Fruit fly (Drosophila melanogaster) whole organism, embryonic: ENCODE results near the gene CG1354.

Experiments used
- CG11504 ChIP-seq: fragments of 200-800 bp; sonication (Bioruptor generic); optimal IDR thresholded peaks from 3 replicates; lab custom pipeline; 2019; ENCODE audit warnings: missing biosample characterization, mild to moderate bottlenecking, missing genetic modification characterization, moderate library complexity
- CG12104 ChIP-seq: fragments of 200-800 bp; sonication (Bioruptor generic); optimal IDR thresholded peaks from 3 replicates; lab custom pipeline; 2016; ENCODE audit warnings: missing biosample characterization, missing genetic modification characterization
- CG12942 ChIP-seq: fragments of 200-800 bp; sonication (Bioruptor generic); optimal IDR thresholded peaks from 3 replicates; lab custom pipeline; 2016; ENCODE audit warnings: missing biosample characterization, missing genetic modification characterization
- CG13624 ChIP-seq: fragments of 200-800 bp; sonication (Bioruptor generic); optimal IDR thresholded peaks from 2 replicates; lab custom pipeline; 2016; ENCODE audit warnings: missing biosample characterization, missing genetic modification characterization
- CG14710 ChIP-seq: fragments of 200-800 bp; sonication (Bioruptor generic); optimal IDR thresholded peaks from 3 replicates; lab custom pipeline; 2019; ENCODE audit warnings: missing biosample characterization, mild to moderate bottlenecking, missing genetic modification characterization, moderate library complexity
- CG14965 ChIP-seq: fragments of 200-800 bp; sonication (Bioruptor generic); optimal IDR thresholded peaks from 2 replicates; lab custom pipeline; 2016; ENCODE audit warnings: missing biosample characterization, missing genetic modification characterization, borderline replicate concordance
- CG1529 ChIP-seq: fragments of 200-800 bp; sonication (Bioruptor generic); optimal IDR thresholded peaks from 3 replicates; lab custom pipeline; 2018; ENCODE audit warnings: missing biosample characterization, missing genetic modification characterization
- CG6175 ChIP-seq: fragments of 200-800 bp; sonication (Bioruptor generic); IDR thresholded peaks from 3 replicates; pipeline ENCODE4 v1.3.6; 2022; ENCODE audit warnings: missing biosample characterization, missing genetic modification characterization
- CG7786 ChIP-seq: fragments of 200-800 bp; sonication (Bioruptor generic); optimal IDR thresholded peaks from 2 replicates; lab custom pipeline; 2016; ENCODE audit warnings: missing biosample characterization, missing genetic modification characterization
- CG7928 ChIP-seq: fragments of 200-800 bp; sonication (Bioruptor generic); optimal IDR thresholded peaks from 2 replicates; lab custom pipeline; 2017; ENCODE audit warnings: missing biosample characterization, mild to moderate bottlenecking, missing genetic modification characterization
- D ChIP-seq, 2 experiments: fragments of 200-800 bp in 1 of 2; fragments of >200 bp in 1 of 2; sonication (Bioruptor generic) in 1 of 2; optimal IDR thresholded peaks; 2 replicates in 1 of 2; 3 replicates in 1 of 2; lab custom pipeline; 2017; ENCODE audit warnings: mild to moderate bottlenecking in 1 of 2, missing biosample characterization in 1 of 2, missing genetic modification characterization in 1 of 2, missing genetic modification reagents in 1 of 2
- Gsc ChIP-seq: fragments of 200-800 bp; sonication (Bioruptor generic); IDR thresholded peaks from 2 replicates; pipeline ENCODE4 v1.3.6; 2022; ENCODE audit warnings: missing biosample characterization, missing genetic modification characterization
- Gug ChIP-seq: fragments of 200-800 bp; sonication (Bioruptor generic); IDR thresholded peaks from 4 replicates; pipeline ENCODE4 v1.3.6; 2022; ENCODE audit warnings: missing biosample characterization, missing genetic modification characterization
- H15 ChIP-seq: fragments of 200-800 bp; sonication (Bioruptor generic); IDR thresholded peaks from 3 replicates; pipeline ENCODE4 v1.3.6; 2022; ENCODE audit warnings: missing biosample characterization, missing genetic modification characterization
- HmgZ ChIP-seq: fragments of 200-800 bp; sonication (Bioruptor generic); optimal IDR thresholded peaks from 2 replicates; lab custom pipeline; 2018; ENCODE audit warnings: missing biosample characterization, mild to moderate bottlenecking, missing genetic modification characterization
- YL-1 ChIP-seq: fragments of 200-800 bp; sonication (Bioruptor generic); optimal IDR thresholded peaks from 3 replicates; lab custom pipeline; 2017; ENCODE audit warnings: missing biosample characterization, mild to moderate bottlenecking, missing genetic modification characterization
- ab ChIP-seq: fragments of 200-800 bp; sonication (Bioruptor generic); optimal IDR thresholded peaks from 2 replicates; lab custom pipeline; 2016; ENCODE audit warnings: missing biosample characterization, missing genetic modification characterization
- ash1 ChIP-seq: fragments of 200-800 bp; sonication (Bioruptor generic); optimal IDR thresholded peaks from 2 replicates; lab custom pipeline; 2018; ENCODE audit warnings: missing biosample characterization, mild to moderate bottlenecking, missing genetic modification characterization
- caup ChIP-seq: fragments of 200-800 bp; sonication (Bioruptor generic); optimal IDR thresholded peaks from 3 replicates; lab custom pipeline; 2017; ENCODE audit warnings: missing biosample characterization, mild to moderate bottlenecking, missing genetic modification characterization, moderate library complexity; ENCODE audit not compliant: severe bottlenecking
- crol ChIP-seq: fragments of 200-800 bp; sonication (Bioruptor generic); IDR thresholded peaks from 2 replicates; pipeline ENCODE4 v1.3.6; 2022; ENCODE audit warnings: missing biosample characterization, missing genetic modification characterization
- dan ChIP-seq: fragments of 200-800 bp; sonication (Bioruptor generic); IDR thresholded peaks from 2 replicates; pipeline ENCODE4 v1.3.6; 2022; ENCODE audit warnings: missing biosample characterization, missing genetic modification characterization
- en ChIP-seq: fragments of 200-800 bp; sonication (Bioruptor generic); optimal IDR thresholded peaks from 2 replicates; lab custom pipeline; 2016; ENCODE audit warnings: missing biosample characterization, missing genetic modification characterization
- gfzf ChIP-seq: fragments of 200-800 bp; sonication (Bioruptor generic); optimal IDR thresholded peaks from 2 replicates; lab custom pipeline; 2016; ENCODE audit warnings: missing biosample characterization, mild to moderate bottlenecking, missing genetic modification characterization, moderate library complexity
- ind ChIP-seq: fragments of 200-800 bp; sonication (Bioruptor generic); optimal IDR thresholded peaks from 3 replicates; lab custom pipeline; 2016; ENCODE audit warnings: missing biosample characterization, missing genetic modification characterization
- odd ChIP-seq: fragments of 200-800 bp; sonication (Bioruptor generic); optimal IDR thresholded peaks from 2 replicates; lab custom pipeline; 2017; ENCODE audit warnings: missing biosample characterization, mild to moderate bottlenecking, missing genetic modification characterization
- psq ChIP-seq: fragments of 200-800 bp; sonication (Bioruptor generic); optimal IDR thresholded peaks from 2 replicates; lab custom pipeline; 2017; ENCODE audit warnings: missing biosample characterization, missing genetic modification characterization
- rib ChIP-seq: fragments of 200-800 bp; sonication (Bioruptor generic); IDR thresholded peaks from 2 replicates; pipeline ENCODE4 v1.3.6; 2022; ENCODE audit warnings: missing biosample characterization, missing genetic modification characterization
- sens-2 ChIP-seq: fragments of 200-800 bp; sonication (Bioruptor generic); IDR thresholded peaks from 2 replicates; pipeline ENCODE4 v1.3.6; 2022; ENCODE audit warnings: missing biosample characterization, missing genetic modification characterization
- tap ChIP-seq: fragments of 200-800 bp; optimal IDR thresholded peaks from 3 replicates; lab custom pipeline; 2019; ENCODE audit warnings: missing biosample characterization, mild to moderate bottlenecking, missing genetic modification characterization, moderate library complexity
- usp ChIP-seq: fragments of >200 bp; optimal IDR thresholded peaks from 2 replicates; lab custom pipeline; 2017; ENCODE audit warnings: missing biosample characterization, missing genetic modification characterization

CG1354 gene

dm6 chrX:9829896-9830295 lies 51.4 kb downstream of the CG1354 start (continued):
- TF ChIP-seq HmgZ = no peak
- peak; percentile 3 for TF ChIP-seq ind (GFP tag; lab: Kevin White, UChicago)
- TF ChIP-seq CG14710 (tag; lab: Kevin White, UChicago) = no peak
- TF ChIP-seq CG14965 = no peak
- TF ChIP-seq sens-2 (GFP tag; lab: Robert Waterston, UW) = no peak
- TF ChIP-seq CG11504 = peak; percentile 50
- TF ChIP-seq CG7786 (GFP tag; lab: Kevin White, UChicago) = no peak
- TF ChIP-seq gfzf (GFP tag; lab: Kevin White, UChicago) = no peak
- TF ChIP-seq CG7928 = no peak
- no peak for TF ChIP-seq D (optimal IDR thresholded peaks at IDR 0.05; lab: Kevin White, UChicago)
- no peak for TF ChIP-seq D (GFP tag; optimal IDR thresholded peaks at IDR 0.05; lab: Kevin White, UChicago)
- TF ChIP-seq rib (GFP tag; lab: Robert Waterston, UW) = no peak
- TF ChIP-seq ab (GFP tag; lab: Kevin White, UChicago) = no peak
- TF ChIP-seq caup (GFP tag; lab: Kevin White, UChicago) = no peak
- TF ChIP-seq H15 = no peak
- TF ChIP-seq odd (GFP tag; lab: Kevin White, UChicago) = no peak
- no peak for TF ChIP-seq CG1529 (GFP tag; lab: Kevin White, UChicago)
- no peak for TF ChIP-seq en
- TF ChIP-seq Gug (GFP tag; lab: Robert Waterston, UW) = no peak
- no peak for TF ChIP-seq tap (tag; lab: Kevin White, UChicago)
- no peak for TF ChIP-seq ash1 (GFP tag; lab: Kevin White, UChicago)
- TF ChIP-seq Gsc (GFP tag; lab: Robert Waterston, UW) = no peak
- TF ChIP-seq psq (GFP tag; lab: Kevin White, UChicago) = no peak
- 0 out of 2 replicates have a peak, but pooled peaks have one; percentile 25 for TF ChIP-seq crol (GFP tag; lab: Robert Waterston, UW)
- TF ChIP-seq dan (GFP tag; lab: Robert Waterston, UW) = no peak
- no peak for TF ChIP-seq CG12942 (GFP tag; lab: Kevin White, UChicago)
- no peak for TF ChIP-seq CG6175 (GFP tag; lab: Robert Waterston, UW)
- no peak for TF ChIP-seq CG12104 (GFP tag; lab: Kevin White, UChicago)
- no peak for TF ChIP-seq YL-1 (GFP tag; lab: Kevin White, UChicago)
- no peak for TF ChIP-seq usp (GFP tag; lab: Kevin White, UChicago)
- TF ChIP-seq CG13624 (GFP tag; lab: Kevin White, UChicago) = no peak
